Fruit fly (Drosophila melanogaster): ENCODE results near the gene CG46320.

Gene CG46320

dm6 chr3L:5663876-5664718 lies at the start of gene CG46320:
Gene CG46320, plus strand, starts transcription at chr3L:5664121.
- TF ChIP-seq kay (GFP tag; ENCODE audit: borderline replicate concordance): peak; percentile 67
- no peak for TF ChIP-seq bab1 (GFP tag; optimal IDR thresholded peaks at IDR 0.05)

- TF ChIP-seq CG7045 (GFP tag; optimal IDR thresholded peaks at IDR 0.05): no peak
- TF ChIP-seq Mnt (GFP tag; optimal IDR thresholded peaks at IDR 0.05): no peak
- no peak for TF ChIP-seq tj (GFP tag; optimal IDR thresholded peaks at IDR 0.05)
- TF ChIP-seq kay (GFP tag; ENCODE audit: borderline replicate concordance): no peak
- no peak for TF ChIP-seq CG7101 (tag; optimal IDR thresholded peaks at IDR 0.05)
- no peak for TF ChIP-seq Crg-1 (GFP tag; optimal IDR thresholded peaks at IDR 0.05)
- TF ChIP-seq cnc (optimal IDR thresholded peaks at IDR 0.05): no peak
- no peak for TF ChIP-seq cic (GFP tag; optimal IDR thresholded peaks at IDR 0.05)
- no peak for TF ChIP-seq CG5204 (GFP tag; optimal IDR thresholded peaks at IDR 0.05)
- TF ChIP-seq toe (GFP tag; optimal IDR thresholded peaks at IDR 0.05): no peak
- TF ChIP-seq CG12768 (GFP tag; optimal IDR thresholded peaks at IDR 0.05): no peak
- no peak for TF ChIP-seq Clk (GFP tag; optimal IDR thresholded peaks at IDR 0.05)
These were observed 48.2 kb upstream of the CG46320 start for dm6 chr3L:5615744-5616143.

DNA sequence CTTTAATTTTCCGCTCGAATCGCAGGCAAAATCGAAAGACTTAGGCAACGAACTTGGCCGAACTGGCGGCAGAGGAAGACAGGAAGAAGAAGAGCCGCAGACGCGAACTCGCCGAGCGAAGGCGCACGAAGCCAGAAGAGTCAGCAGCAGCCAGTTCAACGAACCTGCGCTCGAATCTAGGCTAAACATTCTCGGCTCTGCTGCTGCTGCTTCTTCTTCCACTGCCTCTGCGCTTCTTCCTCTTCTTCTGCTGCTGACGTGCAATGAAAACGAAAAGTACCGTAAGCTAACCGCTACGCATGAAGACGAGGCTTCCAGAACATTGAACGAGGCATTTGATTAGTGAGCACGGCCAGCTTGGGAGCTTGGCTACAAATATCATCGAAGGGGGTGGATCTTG lies 47.4 kb upstream of the CG46320 start:
- TF ChIP-seq CG5204 (GFP tag; optimal IDR thresholded peaks at IDR 0.05) (no peak), CG7045 (GFP tag; optimal IDR thresholded peaks at IDR 0.05) (no peak), bab1 (GFP tag; optimal IDR thresholded peaks at IDR 0.05) (no peak), pad (GFP tag; optimal IDR thresholded peaks at IDR 0.05) (no peak), Mnt (GFP tag; optimal IDR thresholded peaks at IDR 0.05) (no peak), CG14711 (tag; optimal IDR thresholded peaks at IDR 0.05) (no peak), cnc (optimal IDR thresholded peaks at IDR 0.05) (no peak), CG1620 (GFP tag; optimal IDR thresholded peaks at IDR 0.05) (no peak), CG33017 (tag; optimal IDR thresholded peaks at IDR 0.05) (no peak), kay (GFP tag; ENCODE audit: borderline replicate concordance) (no peak)

DNA sequence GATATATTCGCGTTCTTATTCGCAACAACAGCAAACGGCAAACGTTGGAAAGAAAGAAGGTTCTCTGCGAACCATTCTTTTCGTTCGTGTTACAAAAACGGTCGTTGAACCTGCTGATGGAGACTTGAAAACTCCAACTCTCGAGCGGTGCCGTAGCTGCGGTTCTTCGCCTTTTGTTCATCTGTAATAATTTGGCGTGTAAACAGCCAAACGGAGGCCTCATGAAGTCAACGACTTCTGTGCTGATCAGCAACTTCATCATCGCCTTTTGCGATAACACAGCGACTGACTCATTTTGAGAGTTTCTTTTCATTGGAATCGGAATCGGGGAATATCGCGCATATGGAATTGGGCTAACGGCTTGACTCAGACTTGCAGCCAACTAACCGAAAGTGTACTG lies 46.5 kb upstream of the CG46320 start:
- TF ChIP-seq CG1620 (GFP tag; optimal IDR thresholded peaks at IDR 0.05) (no peak), cic (GFP tag; optimal IDR thresholded peaks at IDR 0.05) (no peak), tj (GFP tag; optimal IDR thresholded peaks at IDR 0.05) (no peak)

dm6 chr3L:5618697-5619096 lies 45.2 kb upstream of the CG46320 start:
- no peak for TF ChIP-seq Crg-1 (GFP tag; optimal IDR thresholded peaks at IDR 0.05)
- TF ChIP-seq cnc (optimal IDR thresholded peaks at IDR 0.05): no peak
- no peak for TF ChIP-seq bab1 (GFP tag; optimal IDR thresholded peaks at IDR 0.05)
- no peak for TF ChIP-seq CG7101 (tag; optimal IDR thresholded peaks at IDR 0.05)
- TF ChIP-seq CG5204 (GFP tag; optimal IDR thresholded peaks at IDR 0.05): no peak
- no peak for TF ChIP-seq CG7045 (GFP tag; optimal IDR thresholded peaks at IDR 0.05)
- TF ChIP-seq CG14711 (tag; optimal IDR thresholded peaks at IDR 0.05): no peak
- TF ChIP-seq Hr96 (GFP tag; optimal IDR thresholded peaks at IDR 0.05): no peak
- no peak for TF ChIP-seq kay (GFP tag; ENCODE audit: borderline replicate concordance)

dm6 chr3L:5621506-5621905 lies 42.4 kb upstream of the CG46320 start:
- TF ChIP-seq Clk (GFP tag; optimal IDR thresholded peaks at IDR 0.05): no peak
- TF ChIP-seq CG14711 (tag; optimal IDR thresholded peaks at IDR 0.05): no peak
- no peak for TF ChIP-seq bab1 (GFP tag; optimal IDR thresholded peaks at IDR 0.05)
- TF ChIP-seq cic (GFP tag; optimal IDR thresholded peaks at IDR 0.05): no peak
- no peak for TF ChIP-seq Mnt (GFP tag; optimal IDR thresholded peaks at IDR 0.05)
- TF ChIP-seq CG12768 (GFP tag; optimal IDR thresholded peaks at IDR 0.05): no peak
- TF ChIP-seq CG7101 (tag; optimal IDR thresholded peaks at IDR 0.05): no peak
- TF ChIP-seq tj (GFP tag; optimal IDR thresholded peaks at IDR 0.05): no peak
- TF ChIP-seq kay (GFP tag; ENCODE audit: borderline replicate concordance): no peak
- no peak for TF ChIP-seq Hr96 (GFP tag; optimal IDR thresholded peaks at IDR 0.05)
- TF ChIP-seq CG33017 (tag; optimal IDR thresholded peaks at IDR 0.05): no peak
- no peak for TF ChIP-seq pad (GFP tag; optimal IDR thresholded peaks at IDR 0.05)
- TF ChIP-seq CG5204 (GFP tag; optimal IDR thresholded peaks at IDR 0.05): no peak
- no peak for TF ChIP-seq CG11617 (GFP tag; optimal IDR thresholded peaks at IDR 0.05)
- no peak for TF ChIP-seq CG1620 (GFP tag; optimal IDR thresholded peaks at IDR 0.05)
- no peak for TF ChIP-seq toe (GFP tag; optimal IDR thresholded peaks at IDR 0.05)
- no peak for TF ChIP-seq Crg-1 (GFP tag; optimal IDR thresholded peaks at IDR 0.05)
- no peak for TF ChIP-seq ovo (GFP tag; optimal IDR thresholded peaks at IDR 0.05)

DNA sequence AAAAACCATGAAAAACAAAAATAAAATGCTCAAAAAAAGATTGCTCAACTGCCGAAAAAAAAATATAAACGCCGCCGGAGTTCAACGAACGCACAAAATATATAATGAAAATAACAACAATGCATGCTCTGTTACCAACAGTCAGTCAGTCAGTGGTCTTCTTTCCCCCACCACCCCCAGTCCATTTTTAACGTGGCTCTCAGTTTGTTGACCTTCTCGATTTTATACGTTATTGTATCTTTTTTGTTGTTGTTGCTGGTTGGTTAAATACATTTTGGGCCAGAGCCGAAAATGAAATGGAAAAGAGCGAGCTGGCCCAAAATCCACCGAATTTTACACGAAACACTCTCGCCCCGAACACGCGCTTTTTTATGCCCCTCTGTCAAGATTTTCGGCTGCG lies 42.0 kb upstream of the CG46320 start:
- TF ChIP-seq CG11617 (GFP tag; optimal IDR thresholded peaks at IDR 0.05) (no peak), kay (GFP tag; ENCODE audit: borderline replicate concordance) (no peak), CG12768 (GFP tag; optimal IDR thresholded peaks at IDR 0.05) (no peak), bab1 (GFP tag; optimal IDR thresholded peaks at IDR 0.05) (no peak), Mnt (GFP tag; optimal IDR thresholded peaks at IDR 0.05) (no peak), Clk (GFP tag; optimal IDR thresholded peaks at IDR 0.05) (no peak)

All from whole organism, adult.